Fruit fly (Drosophila melanogaster) Kc167 (cell line): ENCODE results near the gene squ.

Experiments
- Myc ChIP-seq: fragments of >200 bp; optimal IDR thresholded peaks from 2 replicates; lab custom pipeline; 2017; ENCODE audit warnings: missing external identifiers
- h ChIP-seq: fragments of >200 bp; optimal IDR thresholded peaks from 3 replicates; lab custom pipeline; 2018; ENCODE audit warnings: missing external identifiers
- psq ChIP-seq: fragments of >200 bp; optimal IDR thresholded peaks from 2 replicates; lab custom pipeline; 2017; ENCODE audit warnings: missing external identifiers
- ttk ChIP-seq: sonication (Bioruptor generic); optimal IDR thresholded peaks from 2 replicates; lab custom pipeline; 2017; ENCODE audit warnings: missing external identifiers

DNA sequence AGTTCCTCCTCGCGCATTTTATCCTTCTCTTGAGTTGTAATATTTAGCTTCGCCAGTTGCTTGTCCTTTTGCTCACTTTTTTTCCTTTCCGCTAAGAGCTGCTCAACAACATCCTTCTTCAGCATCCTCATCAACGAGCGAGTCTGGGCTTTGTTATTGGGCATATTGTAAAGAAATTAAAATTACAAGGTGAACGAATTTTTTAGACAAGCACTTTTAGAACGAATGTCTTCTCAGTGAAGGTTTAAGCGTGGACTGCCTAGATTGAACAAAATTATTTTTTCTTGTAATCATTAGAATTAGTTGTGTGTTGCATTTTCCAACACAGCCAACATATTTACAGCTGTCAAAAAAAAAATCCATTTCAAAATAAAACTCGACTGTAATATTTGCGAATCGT is 2.3 kb downstream of the squ start, which contains the start of gene CG33552:
- TF ChIP-seq psq (lab: Kevin White, UChicago): no peak
- TF ChIP-seq Myc (lab: Kevin White, UChicago): no peak
- no peak for TF ChIP-seq ttk (lab: Kevin White, UChicago)
- no peak for TF ChIP-seq h (lab: Kevin White, UChicago)
